Fruit fly (Drosophila melanogaster) whole organism, prepupa: ENCODE data around the gene Rdh.
A peak's percentile ranks its signal among the peaks of the same experiment; 100 is the strongest.

ENCODE experiments used
- Blimp-1 ChIP-seq: fragments of 200-800 bp; sonication (Bioruptor generic); optimal IDR thresholded peaks from 3 replicates; lab custom pipeline; 2017; ENCODE audit warnings: missing biosample characterization, missing genetic modification characterization, mild to moderate bottlenecking, moderate library complexity, missing genetic modification reagents
- CG16779 ChIP-seq: fragments of 200-800 bp; sonication (Bioruptor generic); optimal IDR thresholded peaks from 3 replicates; lab custom pipeline; 2017; ENCODE audit warnings: missing biosample characterization, mild to moderate bottlenecking, missing genetic modification characterization
- CG34406 ChIP-seq: fragments of 200-800 bp; sonication (Bioruptor generic); optimal IDR thresholded peaks from 3 replicates; lab custom pipeline; 2016; ENCODE audit warnings: missing biosample characterization, missing genetic modification characterization
- CG3919 ChIP-seq: fragments of 200-800 bp; sonication (Bioruptor generic); optimal IDR thresholded peaks from 3 replicates; lab custom pipeline; 2016; ENCODE audit warnings: missing biosample characterization, missing genetic modification characterization
- CG6276 ChIP-seq: fragments of 200-800 bp; sonication (Bioruptor generic); optimal IDR thresholded peaks from 2 replicates; lab custom pipeline; 2017; ENCODE audit warnings: missing biosample characterization, mild to moderate bottlenecking, missing genetic modification characterization
- CG8119 ChIP-seq: fragments of 200-800 bp; sonication (Bioruptor generic); IDR thresholded peaks from 3 replicates; pipeline ENCODE4 v1.3.6; 2022; ENCODE audit warnings: missing biosample characterization, missing genetic modification characterization
- Hr38 ChIP-seq: sonication (Bioruptor generic); optimal IDR thresholded peaks from 2 replicates; lab custom pipeline; 2016; ENCODE audit warnings: missing biosample characterization, missing genetic modification characterization
- Sox15 ChIP-seq: fragments of 200-800 bp; sonication (Bioruptor generic); optimal IDR thresholded peaks from 3 replicates; lab custom pipeline; 2016; ENCODE audit warnings: missing biosample characterization, missing genetic modification characterization
- dsx ChIP-seq: fragments of 200-800 bp; optimal IDR thresholded peaks from 3 replicates; lab custom pipeline; 2019; ENCODE audit warnings: missing biosample characterization, mild to moderate bottlenecking, missing genetic modification characterization, moderate library complexity; ENCODE audit not compliant: poor library complexity, severe bottlenecking
- fkh ChIP-seq: fragments of 200-800 bp; sonication (Bioruptor generic); optimal IDR thresholded peaks from 3 replicates; lab custom pipeline; 2017; ENCODE audit warnings: missing biosample characterization, mild to moderate bottlenecking, missing genetic modification characterization, moderate library complexity

Rdh gene

dm6 chr3L:3876861-3877260 lies 51.6 kb downstream of the Rdh start:
- no peak for TF ChIP-seq CG6276
- TF ChIP-seq Hr38 (GFP tag; lab: Kevin White, UChicago): no peak
- peak; percentile 9 for TF ChIP-seq CG3919 (GFP tag; lab: Kevin White, UChicago)
- no peak for TF ChIP-seq Sox15 (GFP tag; lab: Kevin White, UChicago)
- TF ChIP-seq dsx: no peak
- no peak for TF ChIP-seq Blimp-1 (GFP tag; lab: Kevin White, UChicago)
- TF ChIP-seq fkh (GFP tag; lab: Kevin White, UChicago): peak; percentile 19
- TF ChIP-seq CG34406 (GFP tag; lab: Kevin White, UChicago): no peak
- no peak for TF ChIP-seq CG8119 (GFP tag; lab: Robert Waterston, UW)
- TF ChIP-seq CG16779 (tag; lab: Kevin White, UChicago): no peak
